Worm (Caenorhabditis elegans) whole organism, young adult: ENCODE results near the gene Y57G11B.8.

Experiments used
- Y67H2A.10 ChIP-seq: fragments of 200-800 bp; sonication (Bioruptor generic); conservative IDR thresholded peaks from 2 replicates; pipeline ENCODE4 v1.3.6; 2022; ENCODE audit warnings: missing genetic modification reagents, missing genetic modification characterization, missing compliant biosample characterization
- akir-1 ChIP-seq: fragments of 200-800 bp; sonication (Bioruptor generic); optimal IDR thresholded peaks from 2 replicates; lab custom pipeline; 2018; ENCODE audit warnings: mild to moderate bottlenecking, missing genetic modification characterization, moderate library complexity, missing compliant biosample characterization
- ceh-40 ChIP-seq: fragments of 200-800 bp; sonication (Bioruptor generic); IDR thresholded peaks from 2 replicates; pipeline ENCODE4 v1.3.6; 2022; ENCODE audit warnings: missing genetic modification characterization, missing compliant biosample characterization
- chd-7 ChIP-seq: sonication (generic microtip); optimal IDR thresholded peaks from 2 replicates; lab custom pipeline; 2016; ENCODE audit warnings: mild to moderate bottlenecking, missing genetic modification characterization, moderate library complexity, missing compliant biosample characterization
- gei-17 ChIP-seq: fragments of 200-800 bp; sonication (Bioruptor generic); optimal IDR thresholded peaks from 2 replicates; lab custom pipeline; 2018; ENCODE audit warnings: mild to moderate bottlenecking, missing genetic modification characterization, missing compliant biosample characterization
- nhr-80 ChIP-seq: sonication (generic microtip); optimal IDR thresholded peaks from 2 replicates; lab custom pipeline; 2016; ENCODE audit warnings: missing genetic modification characterization, missing compliant biosample characterization
- sdz-38 ChIP-seq: sonication (generic microtip); optimal IDR thresholded peaks from 2 replicates; lab custom pipeline; 2016; ENCODE audit warnings: missing genotype, missing genetic modification characterization, missing compliant biosample characterization
- snpc-1.3 ChIP-seq: sonication (generic microtip); optimal IDR thresholded peaks from 2 replicates; lab custom pipeline; 2017; ENCODE audit warnings: missing genetic modification characterization, mild to moderate bottlenecking, missing compliant biosample characterization, antibody characterized with exemption, moderate library complexity, missing genotype, missing genetic modification reagents; ENCODE audit not compliant: insufficient read depth

DNA sequence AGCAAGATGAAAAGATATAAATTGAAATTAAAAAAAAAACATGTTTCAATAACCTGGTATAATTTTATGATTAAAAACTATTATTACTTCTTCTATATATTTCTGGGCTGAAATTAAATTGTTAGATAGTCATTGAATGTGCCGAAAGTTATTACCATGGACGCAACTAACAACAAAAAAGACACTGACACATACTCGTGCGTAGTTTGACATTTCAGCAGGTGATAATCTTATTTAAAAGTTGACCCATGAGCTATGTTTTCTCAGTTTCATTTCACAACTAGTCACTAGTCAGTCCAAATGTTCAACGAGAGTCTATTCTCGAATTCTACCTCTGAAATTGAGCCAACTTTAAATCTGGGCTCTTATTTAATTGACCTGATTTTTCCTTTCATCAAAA lies 49.8 kb downstream of the Y57G11B.8 start, which contains the start of gene T27E7.3:
- no peak for TF ChIP-seq Y67H2A.10 (GFP tag; lab: Robert Waterston, UW)
- TF ChIP-seq snpc-1.3, result no peak
- TF ChIP-seq sdz-38 (tag; lab: Kevin White, UChicago), result no peak
- no peak for TF ChIP-seq chd-7
- TF ChIP-seq akir-1 (GFP tag; lab: Kevin White, UChicago), result no peak
- TF ChIP-seq ceh-40 (GFP tag; lab: Robert Waterston, UW), result no peak
- TF ChIP-seq gei-17 (GFP tag; lab: Kevin White, UChicago), result no peak
- no peak for TF ChIP-seq nhr-80 (tag; lab: Kevin White, UChicago)
